Fruit fly (Drosophila melanogaster): ENCODE data around the gene CG13390.

DNA sequence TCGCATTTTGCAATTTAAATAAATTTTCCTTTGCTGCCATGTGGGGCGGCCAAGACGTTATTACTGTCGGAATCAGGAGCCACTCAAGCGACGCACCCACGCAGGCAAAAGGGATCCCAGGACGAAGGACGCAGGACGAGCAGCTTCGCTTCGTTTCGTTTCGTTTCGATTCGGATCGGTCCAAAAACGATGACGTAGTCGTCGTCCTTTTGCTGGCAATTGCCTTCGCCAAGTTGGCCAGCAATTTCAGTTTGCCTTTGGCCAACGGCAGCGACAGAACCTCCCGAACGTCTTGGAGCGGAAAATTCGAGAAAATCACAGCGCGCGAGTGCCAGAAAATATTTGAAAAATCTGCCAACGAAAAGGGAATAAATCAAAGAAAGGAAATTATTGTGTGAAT, 38.6 kb downstream of the CG13390 start, which contains the start of gene witty:
- TF ChIP-seq CTCF (optimal IDR thresholded peaks at IDR 0.05) (no peak), CG8478 (optimal IDR thresholded peaks at IDR 0.05) (no peak)

All from S2 (cell line).